Fruit fly (Drosophila melanogaster) Kc167 (cell line): ENCODE results near the gene Nfs1.

ENCODE experiments used
- Myc ChIP-seq: fragments of >200 bp; optimal IDR thresholded peaks from 2 replicates; lab custom pipeline; 2017; ENCODE audit warnings: missing external identifiers
- Sin3A ChIP-seq: fragments of >200 bp; optimal IDR thresholded peaks from 2 replicates; lab custom pipeline; 2018; ENCODE audit warnings: missing external identifiers
- psq ChIP-seq: fragments of >200 bp; optimal IDR thresholded peaks from 2 replicates; lab custom pipeline; 2017; ENCODE audit warnings: missing external identifiers

DNA sequence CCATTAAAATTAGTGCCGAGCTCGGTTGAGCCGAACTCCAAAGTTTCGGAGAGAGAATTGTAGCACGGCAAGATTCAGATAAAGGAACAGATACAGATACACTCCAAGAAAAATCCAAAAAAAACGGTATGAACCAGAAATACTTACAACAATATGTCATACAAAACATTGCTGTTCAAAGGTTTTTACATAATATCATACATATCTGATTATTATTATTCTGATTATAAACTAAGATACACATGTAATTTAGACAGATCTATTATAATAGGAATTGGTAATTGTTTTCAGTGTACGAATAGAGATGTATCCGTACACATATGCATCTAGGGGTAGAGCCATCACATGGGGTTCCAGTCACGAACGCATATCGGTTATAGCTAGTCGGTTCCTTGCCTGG is 19.4 kb upstream of the Nfs1 start:
- TF ChIP-seq Myc (lab: Kevin White, UChicago), result no peak
- no peak for TF ChIP-seq psq
- TF ChIP-seq Sin3A (lab: Kevin White, UChicago), result no peak
